Worm (Caenorhabditis elegans) whole organism, young adult: ENCODE data around the gene cyp-14A4.

Source experiments
- B0336.3 ChIP-seq: fragments of 200-800 bp; sonication (Bioruptor generic); IDR thresholded peaks from 2 replicates; pipeline ENCODE4 v1.3.6; 2022; ENCODE audit warnings: missing genetic modification characterization, missing compliant biosample characterization
- C06A6.2 ChIP-seq: fragments of 200-800 bp; sonication (Bioruptor generic); conservative IDR thresholded peaks from 2 replicates; pipeline ENCODE4 v1.3.6; 2022; ENCODE audit warnings: missing genetic modification characterization, missing compliant biosample characterization
- F10E7.11 ChIP-seq: sonication (generic microtip); optimal IDR thresholded peaks from 2 replicates; lab custom pipeline; 2017; ENCODE audit warnings: mild to moderate bottlenecking, missing genetic modification characterization, moderate library complexity, missing compliant biosample characterization
- F37B4.10 ChIP-seq: fragments of 200-800 bp; sonication (Bioruptor generic); IDR thresholded peaks from 2 replicates; pipeline ENCODE4 v1.3.6; 2022; ENCODE audit warnings: missing genetic modification characterization, missing compliant biosample characterization
- F55B11.4 ChIP-seq: sonication (generic microtip); optimal IDR thresholded peaks from 2 replicates; lab custom pipeline; 2016; ENCODE audit warnings: missing compliant biosample characterization, missing genetic modification characterization, borderline replicate concordance; ENCODE audit not compliant: insufficient read depth
- K11D2.4 ChIP-seq: fragments of 200-800 bp; sonication (Bioruptor generic); IDR thresholded peaks from 2 replicates; pipeline ENCODE4 v1.3.6; 2022; ENCODE audit warnings: missing genetic modification reagents, missing genetic modification characterization, missing compliant biosample characterization
- K12H6.12 ChIP-seq: fragments of 200-800 bp; sonication (Bioruptor generic); optimal IDR thresholded peaks from 2 replicates; lab custom pipeline; 2018; ENCODE audit warnings: mild to moderate bottlenecking, missing genetic modification characterization, missing compliant biosample characterization
- T07F8.4 ChIP-seq: sonication (generic microtip); optimal IDR thresholded peaks from 2 replicates; lab custom pipeline; 2016; ENCODE audit warnings: mild to moderate bottlenecking, missing genetic modification characterization, moderate library complexity, missing compliant biosample characterization
- ZK185.1 ChIP-seq: sonication (generic microtip); optimal IDR thresholded peaks from 2 replicates; lab custom pipeline; 2016; ENCODE audit warnings: mild to moderate bottlenecking, missing genetic modification characterization, missing compliant biosample characterization; ENCODE audit not compliant: poor library complexity, severe bottlenecking
- aptf-2 ChIP-seq: fragments of 200-800 bp; sonication (Bioruptor generic); conservative IDR thresholded peaks from 2 replicates; pipeline ENCODE4 v1.3.6; 2022; ENCODE audit warnings: missing genetic modification reagents, missing genetic modification characterization, missing compliant biosample characterization
- atf-7 ChIP-seq: sonication (generic microtip); optimal IDR thresholded peaks from 2 replicates; lab custom pipeline; 2017; ENCODE audit warnings: mild to moderate bottlenecking, missing genetic modification characterization, missing compliant biosample characterization
- attf-6 ChIP-seq: fragments of 200-800 bp; sonication (Bioruptor generic); IDR thresholded peaks from 2 replicates; pipeline ENCODE4 v1.3.6; 2022; ENCODE audit warnings: missing genetic modification reagents, missing genetic modification characterization, missing compliant biosample characterization
- ccch-3 ChIP-seq: fragments of 200-800 bp; sonication (Bioruptor generic); optimal IDR thresholded peaks from 2 replicates; lab custom pipeline; 2018; ENCODE audit warnings: mild to moderate bottlenecking, missing genetic modification characterization, missing compliant biosample characterization
- cebp-1 ChIP-seq, 2 experiments: fragments of 200-800 bp in 1 of 2; sonication (Bioruptor generic) in 1 of 2; sonication (generic microtip) in 1 of 2; IDR thresholded peaks in 1 of 2; optimal IDR thresholded peaks in 1 of 2; 2 replicates each; pipeline versions ENCODE4 v1.3.6 to Lab custom; 2017 to 2022; ENCODE audit warnings: missing compliant biosample characterization in 2 of 2, missing genetic modification characterization in 2 of 2, mild to moderate bottlenecking in 1 of 2, missing genetic modification reagents in 1 of 2, moderate library complexity in 1 of 2
- ceh-79 ChIP-seq: sonication (generic microtip); optimal IDR thresholded peaks from 2 replicates; lab custom pipeline; 2017; ENCODE audit warnings: mild to moderate bottlenecking, missing genetic modification characterization, missing compliant biosample characterization
- dox-1 ChIP-seq: fragments of 200-800 bp; sonication (Bioruptor generic); IDR thresholded peaks from 2 replicates; pipeline ENCODE4 v1.3.6; 2022; ENCODE audit warnings: missing genetic modification reagents, missing genetic modification characterization, missing compliant biosample characterization
- egl-18 ChIP-seq: fragments of 200-800 bp; sonication (Bioruptor generic); IDR thresholded peaks from 2 replicates; pipeline ENCODE4 v1.3.6; 2022; ENCODE audit warnings: missing genetic modification reagents, missing genetic modification characterization, missing compliant biosample characterization
- hlh-12 ChIP-seq: sonication (generic microtip); optimal IDR thresholded peaks from 2 replicates; lab custom pipeline; 2016; ENCODE audit warnings: missing genetic modification characterization, missing compliant biosample characterization
- hmg-1.2 ChIP-seq: fragments of 200-800 bp; sonication (Bioruptor generic); IDR thresholded peaks from 2 replicates; pipeline ENCODE4 v1.3.6; 2022; ENCODE audit warnings: missing genetic modification reagents, missing genetic modification characterization, missing compliant biosample characterization
- let-526 ChIP-seq: fragments of 200-800 bp; sonication (Bioruptor generic); IDR thresholded peaks from 2 replicates; pipeline ENCODE4 v1.3.6; 2022; ENCODE audit warnings: missing genetic modification reagents, missing genetic modification characterization, missing compliant biosample characterization
- lin-26 ChIP-seq: fragments of 200-800 bp; sonication (Bioruptor generic); IDR thresholded peaks from 2 replicates; pipeline ENCODE4 v1.3.6; 2022; ENCODE audit warnings: missing genetic modification reagents, missing genetic modification characterization, missing compliant biosample characterization
- lin-35 ChIP-seq, 3 experiments: fragments of 150-350 bp in 2 of 3; sonication (generic microtip) in 1 of 3; optimal IDR thresholded peaks; 2 replicates each; lab custom pipeline; 2014 to 2018; ENCODE audit warnings: missing biosample characterization in 3 of 3, missing genetic modification characterization in 3 of 3, missing genetic modification reagents in 3 of 3
- lin-40 ChIP-seq: sonication (generic microtip); optimal IDR thresholded peaks from 2 replicates; lab custom pipeline; 2016; ENCODE audit warnings: missing genetic modification characterization, mild to moderate bottlenecking, missing compliant biosample characterization, missing genotype, missing genetic modification reagents
- lir-1 ChIP-seq: fragments of 200-800 bp; sonication (Bioruptor generic); conservative IDR thresholded peaks from 2 replicates; pipeline ENCODE4 v1.3.6; 2022; ENCODE audit warnings: missing genetic modification reagents, missing genetic modification characterization, missing compliant biosample characterization
- lsl-1 ChIP-seq: fragments of 200-800 bp; sonication (Bioruptor generic); optimal IDR thresholded peaks from 2 replicates; lab custom pipeline; 2018; ENCODE audit warnings: mild to moderate bottlenecking, missing genetic modification characterization, moderate library complexity, missing compliant biosample characterization
- lsy-27 ChIP-seq: sonication (generic microtip); optimal IDR thresholded peaks from 2 replicates; lab custom pipeline; 2017; ENCODE audit warnings: missing genetic modification characterization, mild to moderate bottlenecking, missing compliant biosample characterization, antibody characterized with exemption, missing genotype, borderline replicate concordance; ENCODE audit not compliant: insufficient read depth
- madf-10 ChIP-seq: sonication (generic microtip); optimal IDR thresholded peaks from 2 replicates; lab custom pipeline; 2016; ENCODE audit warnings: mild to moderate bottlenecking, missing genetic modification characterization, missing compliant biosample characterization
- nhr-80 ChIP-seq: sonication (generic microtip); optimal IDR thresholded peaks from 2 replicates; lab custom pipeline; 2016; ENCODE audit warnings: missing genetic modification characterization, missing compliant biosample characterization
- pha-4 ChIP-seq: fragments of 150-350 bp; sonication (generic microtip); optimal IDR thresholded peaks from 2 replicates; lab custom pipeline; 2014; ENCODE audit warnings: missing biosample characterization, missing genetic modification reagents, missing genetic modification characterization
- repo-1 ChIP-seq: sonication (generic microtip); optimal IDR thresholded peaks from 2 replicates; lab custom pipeline; 2017; ENCODE audit warnings: mild to moderate bottlenecking, missing genetic modification characterization, missing compliant biosample characterization
- rpc-1 ChIP-seq, 2 experiments: fragments of 150-350 bp in 1 of 2; sonication (generic microtip) in 1 of 2; optimal IDR thresholded peaks; 2 replicates each; lab custom pipeline; 2014 to 2018; ENCODE audit warnings: missing biosample characterization in 1 of 2, missing genetic modification characterization in 1 of 2, missing genetic modification reagents in 1 of 2, missing genotype in 1 of 2
- sdz-38 ChIP-seq: sonication (generic microtip); optimal IDR thresholded peaks from 2 replicates; lab custom pipeline; 2016; ENCODE audit warnings: missing genotype, missing genetic modification characterization, missing compliant biosample characterization
- snpc-3.4 ChIP-seq: sonication (generic microtip); optimal IDR thresholded peaks from 2 replicates; lab custom pipeline; 2017; ENCODE audit warnings: missing genetic modification characterization, mild to moderate bottlenecking, missing compliant biosample characterization, antibody characterized with exemption, moderate library complexity, missing genotype, missing genetic modification reagents
- somi-1 ChIP-seq: fragments of 200-800 bp; sonication (Bioruptor generic); optimal IDR thresholded peaks from 2 replicates; lab custom pipeline; 2018; ENCODE audit warnings: mild to moderate bottlenecking, missing genetic modification characterization, missing compliant biosample characterization
- sptf-2 ChIP-seq: fragments of 200-800 bp; sonication (Bioruptor generic); optimal IDR thresholded peaks from 2 replicates; lab custom pipeline; 2018; ENCODE audit warnings: mild to moderate bottlenecking, missing genetic modification characterization, missing compliant biosample characterization
- tbp1 ChIP-seq: fragments of 200-800 bp; sonication (Bioruptor generic); optimal IDR thresholded peaks from 2 replicates; lab custom pipeline; 2018; ENCODE audit warnings: mild to moderate bottlenecking, missing genetic modification characterization, missing compliant biosample characterization
- tbx-9 ChIP-seq: sonication (generic microtip); optimal IDR thresholded peaks from 2 replicates; lab custom pipeline; 2016; ENCODE audit warnings: borderline replicate concordance, missing genetic modification characterization, inconsistent platforms, missing compliant biosample characterization
- tlf-1 ChIP-seq: fragments of 200-800 bp; sonication (Bioruptor generic); optimal IDR thresholded peaks from 2 replicates; lab custom pipeline; 2018; ENCODE audit warnings: mild to moderate bottlenecking, missing genetic modification characterization, missing compliant biosample characterization
- unc-62 ChIP-seq: fragments of 150-350 bp; optimal IDR thresholded peaks from 2 replicates; lab custom pipeline; 2014; ENCODE audit warnings: missing biosample characterization, missing genetic modification reagents, missing genetic modification characterization
- zfh-2 ChIP-seq: fragments of 200-800 bp; sonication (Bioruptor generic); conservative IDR thresholded peaks from 2 replicates; pipeline ENCODE4 v1.3.6; 2022; ENCODE audit warnings: missing genetic modification reagents, missing genetic modification characterization, missing compliant biosample characterization
- zim-3 ChIP-seq: sonication (generic microtip); optimal IDR thresholded peaks from 2 replicates; lab custom pipeline; 2017; ENCODE audit warnings: mild to moderate bottlenecking, missing genetic modification characterization, moderate library complexity, missing compliant biosample characterization
- ztf-18 ChIP-seq: sonication (generic microtip); optimal IDR thresholded peaks from 2 replicates; lab custom pipeline; 2016; ENCODE audit warnings: missing genotype, mild to moderate bottlenecking, missing genetic modification characterization, missing compliant biosample characterization
- ztf-25 ChIP-seq: fragments of 200-800 bp; sonication (Bioruptor generic); IDR thresholded peaks from 2 replicates; pipeline ENCODE4 v1.3.6; 2022; ENCODE audit warnings: missing genetic modification reagents, missing genetic modification characterization, missing compliant biosample characterization

The cyp-14A4 gene

DNA sequence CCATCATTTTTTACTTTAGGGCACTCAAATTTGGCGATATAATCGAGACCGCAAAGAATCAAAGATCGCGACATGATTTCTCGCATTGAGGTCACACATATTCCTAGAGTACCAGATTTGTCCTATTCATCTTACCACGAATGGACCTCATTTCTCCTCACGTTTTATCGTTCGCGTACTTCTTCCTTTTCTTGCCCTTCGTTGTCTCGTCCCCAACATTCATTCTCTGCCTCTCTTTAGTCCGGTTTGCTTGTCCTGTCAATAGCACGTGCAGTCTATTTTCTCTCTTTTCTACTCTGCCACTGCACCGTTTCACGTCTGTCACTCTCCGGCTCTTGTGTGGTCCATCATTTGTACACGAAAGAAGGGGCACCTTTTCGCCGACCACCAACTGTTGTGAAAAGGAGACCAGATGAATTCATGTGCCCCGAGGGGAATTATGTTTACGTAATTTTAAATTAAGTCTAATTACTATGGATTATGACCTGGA is 32.6 kb downstream of the cyp-14A4 start (continued):
- TF ChIP-seq C06A6.2 (GFP tag; lab: Robert Waterston, UW) (no peak), lir-1 (no peak), K11D2.4 (no peak), rpc-1 (optimal IDR thresholded peaks at IDR 0.05; lab: Kevin White, UChicago) (no peak), rpc-1 (tag; optimal IDR thresholded peaks at IDR 0.05; lab: Kevin White, UChicago) (no peak), ccch-3 (GFP tag; lab: Kevin White, UChicago) (no peak), lin-26 (GFP tag; lab: Robert Waterston, UW) (no peak)

DNA sequence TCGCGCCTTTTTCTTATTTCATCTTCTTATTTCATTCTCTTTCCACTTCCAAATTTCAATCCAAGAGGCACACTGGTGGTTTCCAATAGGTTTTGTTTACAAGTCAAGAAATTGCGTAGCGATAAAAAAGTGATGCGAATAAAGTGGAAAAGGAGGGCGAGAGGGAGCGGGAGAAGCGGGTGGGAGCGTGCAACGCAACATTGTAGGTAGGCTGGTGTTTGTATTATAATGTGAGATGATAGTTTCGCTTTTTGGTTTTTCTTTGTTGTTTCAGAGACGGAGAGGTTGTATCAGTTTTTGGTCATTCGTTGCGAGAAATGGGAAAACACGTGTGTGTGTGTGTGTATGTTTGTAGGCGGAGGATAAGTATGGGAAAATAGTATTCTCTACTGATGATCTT is 33.8 kb downstream of the cyp-14A4 start:
- TF ChIP-seq snpc-3.4 (tag; lab: Kevin White, UChicago) (peak; percentile 12), somi-1 (no peak), ceh-79 (tag; lab: Kevin White, UChicago) (no peak), F10E7.11 (no peak), cebp-1 (GFP tag; IDR thresholded peaks at IDR 0.05; lab: Robert Waterston, UW) (0 out of 2 replicates have a peak, but pooled peaks have one; percentile 21), cebp-1 (tag; optimal IDR thresholded peaks at IDR 0.05; lab: Kevin White, UChicago) (peak; percentile 45), hmg-1.2 (GFP tag; lab: Robert Waterston, UW) (no peak), hlh-12 (tag; lab: Kevin White, UChicago) (no peak), F37B4.10 (GFP tag; lab: Robert Waterston, UW) (no peak), egl-18 (GFP tag; lab: Robert Waterston, UW) (no peak), K12H6.12 (tag; lab: Kevin White, UChicago) (no peak), atf-7 (peak; percentile 38), aptf-2 (no peak), madf-10 (tag; lab: Kevin White, UChicago) (no peak), zfh-2 (no peak), dox-1 (GFP tag; lab: Robert Waterston, UW) (peak; percentile 38; the same call in 1 of the 2 replicates), ZK185.1 (peak; percentile 30), lin-35 (GFP tag; optimal IDR thresholded peaks at IDR 0.05; lab: Kevin White, UChicago) (no peak), sptf-2 (GFP tag; lab: Kevin White, UChicago) (no peak), ccch-3 (GFP tag; lab: Kevin White, UChicago) (no peak), tlf-1 (no peak), attf-6 (no peak), tbx-9 (tag; lab: Kevin White, UChicago) (no peak), tbp1 (GFP tag; lab: Kevin White, UChicago) (peak; percentile 12), T07F8.4 (tag; lab: Kevin White, UChicago) (no peak), rpc-1 (optimal IDR thresholded peaks at IDR 0.05; lab: Kevin White, UChicago) (no peak), rpc-1 (tag; optimal IDR thresholded peaks at IDR 0.05; lab: Kevin White, UChicago) (no peak), F55B11.4 (tag; lab: Kevin White, UChicago) (no peak), sdz-38 (tag; lab: Kevin White, UChicago) (no peak), ztf-25 (GFP tag; lab: Robert Waterston, UW) (no peak), repo-1 (tag; lab: Kevin White, UChicago) (peak; percentile 16), nhr-80 (tag; lab: Kevin White, UChicago) (peak; percentile 89), B0336.3 (GFP tag; lab: Robert Waterston, UW) (peak; percentile 60; the same call in 1 of the 2 replicates), unc-62 (GFP tag; lab: Kevin White, UChicago) (no peak), lin-40 (tag; lab: Kevin White, UChicago) (peak; percentile 31), pha-4 (tag; lab: Kevin White, UChicago) (peak; percentile 90), lsy-27 (tag; lab: Kevin White, UChicago) (no peak), ztf-18 (tag; lab: Kevin White, UChicago) (no peak), zim-3 (no peak), let-526 (0 out of 2 replicates have a peak, but pooled peaks have one; percentile 18), lsl-1 (GFP tag; lab: Kevin White, UChicago) (no peak)
